Worm (Caenorhabditis elegans): ENCODE data around the gene F02E11.3.

The F02E11.3 gene

DNA sequence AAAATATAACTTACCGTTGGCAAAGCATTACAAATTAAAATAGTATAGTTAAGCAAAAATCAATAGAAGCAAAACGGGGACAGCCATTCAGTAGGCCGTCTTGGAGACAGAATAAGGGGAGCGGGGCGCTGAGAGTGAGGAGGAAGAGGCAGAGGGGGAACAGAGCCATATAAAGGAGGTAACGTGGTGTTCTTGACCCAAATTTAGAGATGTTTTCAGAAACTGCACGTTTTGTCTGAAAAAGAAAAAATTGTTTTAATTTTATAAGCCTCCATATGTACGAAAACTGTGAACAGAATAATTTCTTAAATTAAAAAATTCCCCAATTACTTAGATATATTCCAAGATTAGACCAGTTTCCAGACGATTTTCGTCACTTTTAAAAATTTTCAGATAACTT is 38.6 kb upstream of the F02E11.3 start, which contains the start of gene F39E9.6:
Gene F39E9.6, minus strand, starts transcription at position 101 of the 400 bp plus-strand sequence.
- no peak for TF ChIP-seq mbf-1 (tag; optimal IDR thresholded peaks at IDR 0.05)
- TF ChIP-seq lin-11 (tag; optimal IDR thresholded peaks at IDR 0.05): no peak
- no peak for TF ChIP-seq aly-2 (tag; optimal IDR thresholded peaks at IDR 0.05)
- TF ChIP-seq ztf-1 (GFP tag; conservative IDR thresholded peaks at IDR 0.05): no peak
- no peak for TF ChIP-seq dmd-4 (tag; optimal IDR thresholded peaks at IDR 0.05)
- no peak for TF ChIP-seq mdl-1 (tag; optimal IDR thresholded peaks at IDR 0.05)
- TF ChIP-seq ZK546.5 (tag; optimal IDR thresholded peaks at IDR 0.05): no peak
- no peak for TF ChIP-seq ama-1 (optimal IDR thresholded peaks at IDR 0.05)
- TF ChIP-seq blmp-1 (tag; optimal IDR thresholded peaks at IDR 0.05; ENCODE audit: insufficient read depth): no peak
- no peak for TF ChIP-seq unc-55 (GFP tag; optimal IDR thresholded peaks at IDR 0.05)
- TF ChIP-seq sma-9 (GFP tag; optimal IDR thresholded peaks at IDR 0.05): no peak
- no peak for TF ChIP-seq sma-9 (tag; optimal IDR thresholded peaks at IDR 0.05)
- no peak for TF ChIP-seq zag-1 (tag; optimal IDR thresholded peaks at IDR 0.05)
- no peak for TF ChIP-seq ceh-16 (tag; optimal IDR thresholded peaks at IDR 0.05)
- no peak for TF ChIP-seq peb-1 (tag; optimal IDR thresholded peaks at IDR 0.05)
- no peak for TF ChIP-seq nhr-23 (tag; optimal IDR thresholded peaks at IDR 0.05)
- TF ChIP-seq lin-13 (GFP tag; optimal IDR thresholded peaks at IDR 0.05): no peak

- TF ChIP-seq fos-1 (tag; optimal IDR thresholded peaks at IDR 0.05): peak; percentile 34
- TF ChIP-seq nhr-10 (tag; optimal IDR thresholded peaks at IDR 0.05): no peak
Observed at ce11 chrII:3310957-3311657, 36.3 kb upstream of the F02E11.3 start.

DNA sequence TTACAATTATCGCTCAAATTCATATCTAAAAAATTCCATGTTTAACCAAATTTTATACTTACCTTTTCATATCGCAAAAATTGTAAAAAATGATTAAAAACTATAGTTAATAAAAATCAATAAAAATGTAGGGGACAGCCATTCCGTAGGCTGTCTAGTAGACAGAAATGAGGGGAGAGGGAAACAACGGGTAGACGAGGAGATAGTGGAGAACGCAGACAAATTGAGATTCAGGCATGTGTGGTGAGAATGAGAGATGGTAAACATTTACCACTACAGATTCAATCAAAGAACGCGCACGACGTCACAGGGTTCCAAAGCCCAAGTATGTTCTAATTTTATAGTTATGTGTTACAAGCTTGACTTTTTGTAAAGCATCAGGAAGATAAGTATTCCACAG is 28.8 kb upstream of the F02E11.3 start:
- peak; percentile 34 for TF ChIP-seq unc-55 (GFP tag; optimal IDR thresholded peaks at IDR 0.05)
- TF ChIP-seq nhr-77 (tag; optimal IDR thresholded peaks at IDR 0.05): no peak

DNA sequence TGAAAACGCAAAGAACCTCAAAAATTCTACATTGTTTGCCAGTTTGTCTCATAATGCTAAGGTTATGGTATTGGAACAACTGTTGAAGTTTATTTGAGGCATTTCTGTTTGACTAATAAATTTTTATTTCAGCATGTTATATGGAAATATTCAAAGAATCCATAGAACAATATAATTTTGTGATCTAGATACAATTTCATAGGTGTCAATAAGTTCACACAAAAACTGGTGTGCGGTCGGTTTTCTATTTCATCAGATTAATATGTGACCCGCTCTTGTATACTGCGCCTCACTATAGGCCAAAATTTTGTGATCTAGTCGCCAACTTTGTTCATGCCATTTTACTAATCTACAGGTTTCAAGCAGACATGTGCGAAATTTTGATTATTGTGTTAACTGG is 24.6 kb upstream of the F02E11.3 start, which contains the start of gene btb-22:
Gene btb-22, plus strand, starts transcription at position 301 of the 400 bp plus-strand sequence.
- TF ChIP-seq nhr-6 (tag; optimal IDR thresholded peaks at IDR 0.05): no peak
- TF ChIP-seq sem-4 (tag; optimal IDR thresholded peaks at IDR 0.05): no peak
- TF ChIP-seq sma-9 (GFP tag; optimal IDR thresholded peaks at IDR 0.05): no peak
- no peak for TF ChIP-seq sma-9 (tag; optimal IDR thresholded peaks at IDR 0.05)
- TF ChIP-seq elt-3 (tag; optimal IDR thresholded peaks at IDR 0.05): no peak
- TF ChIP-seq snpc-4 (tag; optimal IDR thresholded peaks at IDR 0.05): no peak
- no peak for TF ChIP-seq unc-39 (tag; optimal IDR thresholded peaks at IDR 0.05)
- no peak for TF ChIP-seq nhr-21 (tag; optimal IDR thresholded peaks at IDR 0.05)
- no peak for TF ChIP-seq mbf-1 (tag; optimal IDR thresholded peaks at IDR 0.05)
- TF ChIP-seq nhr-12 (tag; optimal IDR thresholded peaks at IDR 0.05): no peak
- no peak for TF ChIP-seq nhr-77 (tag; optimal IDR thresholded peaks at IDR 0.05)
- TF ChIP-seq gmeb-1 (tag; optimal IDR thresholded peaks at IDR 0.05): no peak
- no peak for TF ChIP-seq F13H6.1 (tag; optimal IDR thresholded peaks at IDR 0.05)

- TF ChIP-seq mab-5 (tag; optimal IDR thresholded peaks at IDR 0.05) (no peak), sem-4 (tag; optimal IDR thresholded peaks at IDR 0.05) (no peak), ZK546.5 (tag; optimal IDR thresholded peaks at IDR 0.05) (no peak), elt-1 (tag; optimal IDR thresholded peaks at IDR 0.05) (no peak), aly-2 (tag; optimal IDR thresholded peaks at IDR 0.05) (no peak), crh-2 (tag; optimal IDR thresholded peaks at IDR 0.05) (no peak), lin-39 (tag; optimal IDR thresholded peaks at IDR 0.05) (no peak), nhr-129 (tag; optimal IDR thresholded peaks at IDR 0.05) (no peak), sma-3 (GFP tag; optimal IDR thresholded peaks at IDR 0.05) (no peak), nhr-12 (tag; optimal IDR thresholded peaks at IDR 0.05) (no peak), nhr-6 (tag; optimal IDR thresholded peaks at IDR 0.05) (no peak), C34F6.9 (tag; optimal IDR thresholded peaks at IDR 0.05) (no peak), nhr-237 (tag; optimal IDR thresholded peaks at IDR 0.05) (no peak)
Observed at ce11 chrII:3297914-3298313, 23.1 kb upstream of the F02E11.3 start, which contains the start of gene btb-18. Gene btb-18 (plus strand): TSS chrII:3298214.
